Worm (Caenorhabditis elegans): ENCODE measurements around the gene Y22D7AL.7.

DNA sequence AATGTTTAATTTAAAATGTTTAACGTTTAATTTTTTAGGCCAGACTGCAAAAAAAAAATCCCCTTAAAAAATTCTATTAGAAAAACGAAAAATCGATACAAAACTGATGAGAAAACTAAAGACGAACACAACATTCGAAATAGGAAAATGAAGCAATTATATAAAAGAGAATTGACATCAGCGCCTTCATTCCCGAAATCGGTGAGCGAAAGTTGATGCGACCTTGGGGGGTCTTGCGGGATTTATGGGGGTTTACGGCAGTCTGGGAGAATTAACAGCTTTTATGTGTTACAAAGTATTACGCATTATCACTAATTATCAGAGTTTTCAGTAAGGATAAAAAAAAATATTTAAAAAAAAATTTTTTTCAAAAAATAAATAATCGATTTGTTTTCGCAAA is 37.9 kb downstream of the Y22D7AL.7 start:
- no peak for TF ChIP-seq nhr-12 (tag; optimal IDR thresholded peaks at IDR 0.05)
- TF ChIP-seq nhr-237 (tag; optimal IDR thresholded peaks at IDR 0.05): no peak
- TF ChIP-seq nhr-28 (tag; optimal IDR thresholded peaks at IDR 0.05): no peak
